Worm (Caenorhabditis elegans) whole organism, L4 larva: ENCODE measurements around the gene C45B2.6.

Experiments
- F37D6.2 ChIP-seq: sonication (generic microtip); optimal IDR thresholded peaks from 2 replicates; lab custom pipeline; 2016; ENCODE audit warnings: mild to moderate bottlenecking, missing genetic modification characterization, missing compliant biosample characterization
- nhr-11 ChIP-seq: fragments of 150-350 bp; optimal IDR thresholded peaks from 2 replicates; lab custom pipeline; 2014; ENCODE audit warnings: missing biosample characterization, missing genetic modification characterization
- pha-4 ChIP-seq, 2 experiments: fragments of 150-350 bp in 1 of 2; fragments of 200-800 bp in 1 of 2; sonication (Bioruptor generic) in 1 of 2; IDR thresholded peaks in 1 of 2; optimal IDR thresholded peaks in 1 of 2; 2 replicates each; pipeline versions ENCODE4 v1.3.6 to Lab custom; 2014 to 2022; ENCODE audit warnings: missing genetic modification characterization in 2 of 2, missing genetic modification reagents in 2 of 2, missing biosample characterization in 1 of 2, missing compliant biosample characterization in 1 of 2

DNA sequence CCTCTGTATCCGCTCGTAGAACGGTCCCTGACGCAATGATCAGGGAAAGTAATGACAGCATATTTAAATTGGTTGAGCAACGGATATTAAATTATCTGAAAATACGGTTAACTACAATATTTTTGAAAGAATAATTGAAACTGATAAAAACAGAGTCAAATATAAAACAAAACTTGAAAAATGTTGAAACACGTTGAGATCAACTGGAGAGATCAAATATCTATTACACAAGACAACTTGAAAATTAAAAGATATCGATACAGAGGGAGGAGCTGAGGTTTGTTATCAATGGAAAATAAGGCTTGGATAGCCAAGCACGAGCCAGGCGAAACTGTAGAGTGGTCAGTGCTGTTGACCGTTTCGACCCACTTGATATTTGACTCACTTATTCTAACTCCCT is 42.1 kb upstream of the C45B2.6 start, which contains the start of gene C09B8.3:
- no peak for TF ChIP-seq pha-4 (GFP tag; IDR thresholded peaks at IDR 0.05; lab: Robert Waterston, UW)
- no peak for TF ChIP-seq pha-4 (tag; optimal IDR thresholded peaks at IDR 0.05; lab: Kevin White, UChicago)
- TF ChIP-seq F37D6.2 (tag; lab: Kevin White, UChicago), result no peak
- no peak for TF ChIP-seq nhr-11 (tag; lab: Kevin White, UChicago)
